Worm (Caenorhabditis elegans) whole organism, L1 larva: Measurements from ENCODE around the gene mdt-19.
A peak's percentile ranks its signal among the peaks of the same experiment; 100 is the strongest.

ENCODE experiments used
- C04F5.9 ChIP-seq: sonication (generic microtip); optimal IDR thresholded peaks from 2 replicates; lab custom pipeline; 2016; ENCODE audit warnings: missing genetic modification characterization, missing compliant biosample characterization
- C16A3.4 ChIP-seq: fragments of 150-350 bp; optimal IDR thresholded peaks from 2 replicates; lab custom pipeline; 2014; ENCODE audit warnings: missing biosample characterization, missing genetic modification characterization
- C34B4.2 ChIP-seq: sonication (generic microtip); optimal IDR thresholded peaks from 2 replicates; lab custom pipeline; 2017; ENCODE audit warnings: mild to moderate bottlenecking, missing genetic modification characterization, missing compliant biosample characterization
- F16B12.6 ChIP-seq: fragments of 150-350 bp; optimal IDR thresholded peaks from 2 replicates; lab custom pipeline; 2014; ENCODE audit warnings: missing biosample characterization, missing genetic modification characterization
- aha-1 ChIP-seq: fragments of 150-350 bp; optimal IDR thresholded peaks from 2 replicates; lab custom pipeline; 2014; ENCODE audit warnings: missing biosample characterization, missing genetic modification characterization
- aly-2 ChIP-seq: fragments of 150-350 bp; optimal IDR thresholded peaks from 2 replicates; lab custom pipeline; 2014; ENCODE audit warnings: missing biosample characterization, missing genetic modification characterization
- ama-1 ChIP-seq: fragments of 150-350 bp; optimal IDR thresholded peaks from 2 replicates; lab custom pipeline; 2014
- ceh-82 ChIP-seq, 3 experiments: fragments of 150-350 bp in 1 of 3; sonication (generic microtip) in 2 of 3; optimal IDR thresholded peaks; 2 replicates each; lab custom pipeline; 2014 to 2017; ENCODE audit warnings: missing biosample characterization in 3 of 3, missing genetic modification characterization in 3 of 3
- ceh-90 ChIP-seq: sonication (generic microtip); optimal IDR thresholded peaks from 2 replicates; lab custom pipeline; 2016; ENCODE audit warnings: missing genetic modification characterization, missing compliant biosample characterization
- ces-1 ChIP-seq: fragments of 150-350 bp; optimal IDR thresholded peaks from 2 replicates; lab custom pipeline; 2014; ENCODE audit warnings: missing biosample characterization, missing genetic modification reagents, missing genetic modification characterization
- dsc-1 ChIP-seq: sonication (generic microtip); optimal IDR thresholded peaks from 2 replicates; lab custom pipeline; 2016; ENCODE audit warnings: mild to moderate bottlenecking, missing genetic modification characterization, missing compliant biosample characterization
- efl-1 ChIP-seq, 4 experiments: fragments of 150-350 bp; optimal IDR thresholded peaks in 3 of 4; peaks in 1 of 4; 1 replicate in 1 of 4; 2 replicates in 3 of 4; lab custom pipeline; 2014; ENCODE audit warnings: missing biosample characterization in 2 of 4, missing genetic modification characterization in 2 of 4, missing genetic modification reagents in 2 of 4
- egl-27 ChIP-seq, 2 experiments: fragments of 150-350 bp in 1 of 2; sonication (generic microtip); optimal IDR thresholded peaks; 3 replicates each; lab custom pipeline; 2017 to 2018; ENCODE audit warnings: missing biosample characterization in 2 of 2, missing genetic modification characterization in 2 of 2, missing genetic modification reagents in 2 of 2
- elt-2 ChIP-seq: sonication (generic microtip); optimal IDR thresholded peaks from 2 replicates; lab custom pipeline; 2016; ENCODE audit warnings: missing genetic modification characterization, mild to moderate bottlenecking, inconsistent platforms, missing compliant biosample characterization, missing genetic modification reagents
- ets-5 ChIP-seq: fragments of 200-800 bp; sonication (Bioruptor generic); IDR thresholded peaks from 2 replicates; pipeline ENCODE4 v1.3.6; 2022; ENCODE audit warnings: missing genetic modification characterization, missing compliant biosample characterization
- fkh-10 ChIP-seq: sonication (generic microtip); optimal IDR thresholded peaks from 2 replicates; lab custom pipeline; 2017; ENCODE audit warnings: missing biosample characterization, missing genetic modification reagents, missing genetic modification characterization
- fkh-4 ChIP-seq: sonication (generic microtip); optimal IDR thresholded peaks from 2 replicates; lab custom pipeline; 2016; ENCODE audit warnings: missing compliant biosample characterization, missing genetic modification characterization, borderline replicate concordance
- fkh-8 ChIP-seq: sonication (generic microtip); optimal IDR thresholded peaks from 2 replicates; lab custom pipeline; 2016; ENCODE audit warnings: mild to moderate bottlenecking, missing genetic modification characterization, missing compliant biosample characterization
- grh-1 ChIP-seq: fragments of 200-800 bp; sonication (Bioruptor generic); IDR thresholded peaks from 2 replicates; pipeline ENCODE4 v1.3.6; 2022; ENCODE audit warnings: missing genetic modification reagents, missing genetic modification characterization, missing compliant biosample characterization
- hlh-17 ChIP-seq: fragments of 200-800 bp; sonication (Bioruptor generic); optimal IDR thresholded peaks from 2 replicates; lab custom pipeline; 2018; ENCODE audit warnings: missing genetic modification characterization, mild to moderate bottlenecking, missing compliant biosample characterization, moderate library complexity, borderline replicate concordance
- hpl-2 ChIP-seq: fragments of 150-350 bp; optimal IDR thresholded peaks from 2 replicates; lab custom pipeline; 2014; ENCODE audit warnings: missing biosample characterization, missing genetic modification reagents, missing genetic modification characterization
- isw-1 ChIP-seq: fragments of 200-800 bp; sonication (Bioruptor generic); IDR thresholded peaks from 2 replicates; pipeline ENCODE4 v1.3.6; 2022; ENCODE audit warnings: missing genetic modification characterization, missing compliant biosample characterization
- jun-1 ChIP-seq: fragments of 150-350 bp; optimal IDR thresholded peaks from 2 replicates; lab custom pipeline; 2014; ENCODE audit warnings: missing biosample characterization, missing genetic modification reagents, missing genetic modification characterization
- lin-14 ChIP-seq: fragments of 200-800 bp; sonication (Bioruptor generic); optimal IDR thresholded peaks from 2 replicates; lab custom pipeline; 2018; ENCODE audit warnings: mild to moderate bottlenecking, missing genetic modification characterization, moderate library complexity, missing compliant biosample characterization
- lin-35 ChIP-seq, 2 experiments: fragments of 150-350 bp; optimal IDR thresholded peaks; 2 replicates each; lab custom pipeline; 2014; ENCODE audit warnings: missing biosample characterization in 2 of 2, missing genetic modification characterization in 2 of 2, missing genetic modification reagents in 2 of 2
- lin-39 ChIP-seq: fragments of 150-350 bp; optimal IDR thresholded peaks from 2 replicates; lab custom pipeline; 2014; ENCODE audit warnings: missing biosample characterization, missing genetic modification reagents, missing genetic modification characterization
- lir-3 ChIP-seq: sonication (generic microtip); optimal IDR thresholded peaks from 2 replicates; lab custom pipeline; 2016; ENCODE audit warnings: mild to moderate bottlenecking, missing genetic modification characterization, moderate library complexity, missing compliant biosample characterization; ENCODE audit not compliant: poor library complexity
- lsy-2 ChIP-seq, 2 experiments: fragments of 150-350 bp; optimal IDR thresholded peaks; 2 replicates each; lab custom pipeline; 2014; ENCODE audit warnings: missing biosample characterization in 2 of 2, missing genetic modification characterization in 2 of 2
- mab-9 ChIP-seq: fragments of 200-800 bp; sonication (Bioruptor generic); IDR thresholded peaks from 2 replicates; pipeline ENCODE4 v1.3.6; 2022; ENCODE audit warnings: missing genetic modification reagents, missing genetic modification characterization, missing compliant biosample characterization
- mdl-1 ChIP-seq, 2 experiments: fragments of 150-350 bp; optimal IDR thresholded peaks; 2 replicates each; lab custom pipeline; 2014 to 2017; ENCODE audit warnings: missing biosample characterization in 2 of 2, missing genetic modification characterization in 2 of 2, inconsistent platforms in 1 of 2
- mef-2 ChIP-seq: fragments of 150-350 bp; optimal IDR thresholded peaks from 2 replicates; lab custom pipeline; 2014; ENCODE audit warnings: missing biosample characterization, missing genetic modification characterization
- nhr-19 ChIP-seq: fragments of 200-800 bp; sonication (Bioruptor generic); conservative IDR thresholded peaks from 2 replicates; pipeline ENCODE4 v1.3.6; 2022; ENCODE audit warnings: missing genetic modification characterization, missing compliant biosample characterization
- nhr-20 ChIP-seq: sonication (generic microtip); optimal IDR thresholded peaks from 2 replicates; lab custom pipeline; 2016; ENCODE audit warnings: mild to moderate bottlenecking, missing genetic modification characterization, missing compliant biosample characterization
- nhr-71 ChIP-seq: sonication (generic microtip); optimal IDR thresholded peaks from 2 replicates; lab custom pipeline; 2016; ENCODE audit warnings: mild to moderate bottlenecking, missing genetic modification characterization, moderate library complexity, missing compliant biosample characterization
- nhr-76 ChIP-seq: sonication (generic microtip); optimal IDR thresholded peaks from 2 replicates; lab custom pipeline; 2017; ENCODE audit warnings: missing biosample characterization, missing genetic modification characterization
- nhr-77 ChIP-seq: fragments of 150-350 bp; optimal IDR thresholded peaks from 2 replicates; lab custom pipeline; 2014; ENCODE audit warnings: missing biosample characterization, missing genetic modification characterization
- nhr-85 ChIP-seq: sonication (generic microtip); peaks from one replicate; lab custom pipeline; 2016; ENCODE audit warnings: missing genetic modification characterization, inconsistent platforms, missing compliant biosample characterization
- pax-3 ChIP-seq: fragments of 200-800 bp; sonication (Bioruptor generic); optimal IDR thresholded peaks from 2 replicates; lab custom pipeline; 2018; ENCODE audit warnings: mild to moderate bottlenecking, missing genetic modification characterization, moderate library complexity, missing compliant biosample characterization
- rnt-1 ChIP-seq: sonication (generic microtip); optimal IDR thresholded peaks from 2 replicates; lab custom pipeline; 2016; ENCODE audit warnings: mild to moderate bottlenecking, missing genetic modification characterization, moderate library complexity, missing compliant biosample characterization
- skn-1 ChIP-seq: fragments of 150-350 bp; optimal IDR thresholded peaks from 2 replicates; lab custom pipeline; 2014; ENCODE audit warnings: missing biosample characterization, missing genetic modification characterization
- snpc-4 ChIP-seq: fragments of 150-350 bp; optimal IDR thresholded peaks from 2 replicates; lab custom pipeline; 2014; ENCODE audit warnings: missing biosample characterization, missing genetic modification characterization
- sup-37 ChIP-seq: fragments of 200-800 bp; sonication (Bioruptor generic); optimal IDR thresholded peaks from 2 replicates; lab custom pipeline; 2018; ENCODE audit warnings: mild to moderate bottlenecking, missing genetic modification characterization, missing compliant biosample characterization
- swsn-7 ChIP-seq: sonication (generic microtip); optimal IDR thresholded peaks from 2 replicates; lab custom pipeline; 2016; ENCODE audit warnings: missing genetic modification characterization, missing compliant biosample characterization
- tbx-2 ChIP-seq: sonication (generic microtip); optimal IDR thresholded peaks from 2 replicates; lab custom pipeline; 2016; ENCODE audit warnings: missing genetic modification characterization, missing compliant biosample characterization
- unc-30 ChIP-seq: sonication (generic microtip); optimal IDR thresholded peaks from 2 replicates; lab custom pipeline; 2017; ENCODE audit warnings: missing biosample characterization, missing genetic modification characterization
- unc-98 ChIP-seq: fragments of 200-800 bp; sonication (Bioruptor generic); IDR thresholded peaks from 2 replicates; pipeline ENCODE4 v1.3.6; 2022; ENCODE audit warnings: missing genetic modification characterization, missing compliant biosample characterization
- zag-1 ChIP-seq: fragments of 150-350 bp; optimal IDR thresholded peaks from 2 replicates; lab custom pipeline; 2014; ENCODE audit warnings: missing biosample characterization, missing genetic modification characterization
- ztf-11 ChIP-seq, 2 experiments: sonication (generic microtip); optimal IDR thresholded peaks; 2 replicates each; lab custom pipeline; 2016 to 2017; ENCODE audit warnings: missing genetic modification characterization in 2 of 2, missing biosample characterization in 1 of 2, missing compliant biosample characterization in 1 of 2
- ztf-4 ChIP-seq: fragments of 150-350 bp; optimal IDR thresholded peaks from 2 replicates; lab custom pipeline; 2014; ENCODE audit warnings: missing biosample characterization, missing genetic modification characterization

The mdt-19 gene

DNA sequence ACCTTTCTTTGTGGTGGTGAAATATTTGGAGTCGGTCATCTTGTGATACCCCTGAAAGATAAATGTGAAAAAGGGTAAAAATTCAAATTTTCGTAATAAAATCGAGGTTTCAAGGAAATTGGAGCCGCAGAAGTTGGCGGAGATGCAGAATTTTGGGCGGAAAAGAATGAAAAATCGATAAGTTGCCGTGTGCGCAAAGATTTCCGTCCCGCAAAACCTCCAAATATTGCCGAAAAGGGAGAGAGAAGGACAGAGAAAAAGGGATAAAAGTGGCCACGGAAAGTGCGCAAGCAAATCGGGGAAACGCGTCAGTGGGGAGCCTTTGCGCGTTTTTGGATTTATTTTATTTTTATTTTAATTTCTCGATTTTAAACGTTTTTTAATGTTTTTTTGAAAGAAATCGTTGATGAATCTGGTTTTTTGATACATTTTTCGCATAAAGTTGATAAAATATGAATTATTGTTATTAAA is 834 bp upstream of the mdt-19 start, which contains the start of gene apb-1 (continued):
- TF ChIP-seq zag-1 (tag; lab: Kevin White, UChicago) = peak; percentile 75
- TF ChIP-seq snpc-4 = peak; percentile 89
- peak; percentile 95 for TF ChIP-seq isw-1 (GFP tag; lab: Robert Waterston, UW)
- TF ChIP-seq swsn-7 (tag; lab: Kevin White, UChicago) = peak; percentile 98
- TF ChIP-seq mab-9 (GFP tag; lab: Robert Waterston, UW) = peak; percentile 88
- peak; percentile 91 for TF ChIP-seq aly-2 (tag; lab: Kevin White, UChicago)
- TF ChIP-seq ets-5 (GFP tag; lab: Robert Waterston, UW) = no peak
- TF ChIP-seq lin-39 (tag; lab: Kevin White, UChicago) = peak; percentile 95
- no peak for TF ChIP-seq nhr-76 (tag; lab: Kevin White, UChicago)
- TF ChIP-seq lin-35 (GFP tag; optimal IDR thresholded peaks at IDR 0.05; lab: Kevin White, UChicago) = peak; percentile 88 to 89
- peak; percentile 89 for TF ChIP-seq jun-1 (tag; lab: Kevin White, UChicago)
- peak; percentile 86 for TF ChIP-seq pax-3 (tag; lab: Kevin White, UChicago)
- peak; percentile 94 to 96 for TF ChIP-seq lsy-2 (tag; optimal IDR thresholded peaks at IDR 0.05; lab: Kevin White, UChicago)
- peak; percentile 72 for TF ChIP-seq ztf-4 (tag; lab: Kevin White, UChicago)
- TF ChIP-seq unc-30 (tag; lab: Kevin White, UChicago) = no peak
- peak; percentile 66 for TF ChIP-seq nhr-77 (tag; lab: Kevin White, UChicago)
- peak; percentile 72 for TF ChIP-seq ama-1 (lab: Kevin White, UChicago)
- peak; percentile 92 for TF ChIP-seq nhr-19 (GFP tag; lab: Robert Waterston, UW)
- peak; percentile 84 for TF ChIP-seq sup-37 (GFP tag; lab: Kevin White, UChicago)
- peak; percentile 96 to 97 (median 97) for TF ChIP-seq ceh-82 (tag; optimal IDR thresholded peaks at IDR 0.05; lab: Kevin White, UChicago)
- peak; percentile 55 for TF ChIP-seq C34B4.2
- peak; percentile 13 to 51 for TF ChIP-seq egl-27 (tag; optimal IDR thresholded peaks at IDR 0.05; lab: Kevin White, UChicago)
- TF ChIP-seq ztf-11 (tag; optimal IDR thresholded peaks at IDR 0.05; lab: Kevin White, UChicago) = peak in 1 of 2 experiments; percentile 87
- peak; percentile 96 for TF ChIP-seq lin-14 (GFP tag; lab: Kevin White, UChicago)
- TF ChIP-seq fkh-4 (tag; lab: Kevin White, UChicago) = peak; percentile 50
- TF ChIP-seq rnt-1 (tag; lab: Kevin White, UChicago) = no peak
- TF ChIP-seq mef-2 (tag; lab: Kevin White, UChicago) = no peak
- TF ChIP-seq mdl-1 (tag; optimal IDR thresholded peaks at IDR 0.05; lab: Kevin White, UChicago) = peak in 1 of 2 experiments; percentile 83
- peak; percentile 87 for TF ChIP-seq grh-1
- TF ChIP-seq efl-1 (optimal IDR thresholded peaks at IDR 0.05; lab: Kevin White, UChicago) = peak; percentile 85 to 88
- TF ChIP-seq efl-1 (GFP tag; optimal IDR thresholded peaks at IDR 0.05 in 1 of 2; lab: Kevin White, UChicago) = peak; percentile 83 to 98
- TF ChIP-seq unc-98 (GFP tag; lab: Robert Waterston, UW) = peak; percentile 29; the same call in 1 of the 2 replicates
- TF ChIP-seq fkh-10 (GFP tag; lab: Kevin White, UChicago) = peak; percentile 95
- TF ChIP-seq fkh-8 (tag; lab: Kevin White, UChicago) = peak; percentile 98
- peak; percentile 92 for TF ChIP-seq C16A3.4 (tag; lab: Kevin White, UChicago)
- peak; percentile 29 for TF ChIP-seq ceh-90 (tag; lab: Kevin White, UChicago)
- peak; percentile 83 for TF ChIP-seq hpl-2 (GFP tag; lab: Kevin White, UChicago)
- TF ChIP-seq lir-3 = no peak
- TF ChIP-seq nhr-71 (tag; lab: Kevin White, UChicago) = peak; percentile 97
- TF ChIP-seq C04F5.9 (tag; lab: Kevin White, UChicago) = peak; percentile 83
- TF ChIP-seq ces-1 (GFP tag; lab: Kevin White, UChicago) = no peak
- no peak for TF ChIP-seq hlh-17
- peak; percentile 90 for TF ChIP-seq skn-1 (tag; lab: Kevin White, UChicago)
- TF ChIP-seq dsc-1 (tag; lab: Kevin White, UChicago) = peak; percentile 95
- TF ChIP-seq F16B12.6 = peak; percentile 74
- peak; percentile 95 for TF ChIP-seq nhr-20 (tag; lab: Kevin White, UChicago)
- no peak for TF ChIP-seq elt-2 (tag; lab: Kevin White, UChicago)
- TF ChIP-seq tbx-2 = peak; percentile 97
- TF ChIP-seq aha-1 (tag; lab: Kevin White, UChicago) = peak; percentile 73
- TF ChIP-seq nhr-85 (tag; lab: Kevin White, UChicago) = peak; percentile 97
